Worm (Caenorhabditis elegans) whole organism, L2 larva: ENCODE results near the gene ttb-1.

Source experiments
- C34F6.9 ChIP-seq: fragments of 150-350 bp; optimal IDR thresholded peaks from 2 replicates; lab custom pipeline; 2014; ENCODE audit warnings: missing biosample characterization, missing genetic modification characterization
- R02D3.7 ChIP-seq: fragments of 150-350 bp; optimal IDR thresholded peaks from 2 replicates; lab custom pipeline; 2014; ENCODE audit warnings: missing biosample characterization, missing genetic modification characterization
- Y55F3AM.14 ChIP-seq: fragments of 200-800 bp; sonication (Bioruptor generic); optimal IDR thresholded peaks from 2 replicates; lab custom pipeline; 2018; ENCODE audit warnings: mild to moderate bottlenecking, missing genetic modification characterization, missing compliant biosample characterization
- ZK546.5 ChIP-seq: sonication (generic microtip); optimal IDR thresholded peaks from 2 replicates; lab custom pipeline; 2017; ENCODE audit warnings: missing biosample characterization, missing genetic modification characterization
- alr-1 ChIP-seq: fragments of 150-350 bp; optimal IDR thresholded peaks from 2 replicates; lab custom pipeline; 2014; ENCODE audit warnings: missing biosample characterization, missing genetic modification characterization
- aly-2 ChIP-seq: fragments of 150-350 bp; optimal IDR thresholded peaks from 2 replicates; lab custom pipeline; 2014; ENCODE audit warnings: missing biosample characterization, missing genetic modification characterization
- ama-1 ChIP-seq: fragments of 150-350 bp; optimal IDR thresholded peaks from 2 replicates; lab custom pipeline; 2018; ENCODE audit warnings: inconsistent platforms
- blmp-1 ChIP-seq: sonication (generic microtip); optimal IDR thresholded peaks from 2 replicates; lab custom pipeline; 2017; ENCODE audit warnings: missing genetic modification characterization, mild to moderate bottlenecking, missing compliant biosample characterization, antibody characterized with exemption, moderate library complexity; ENCODE audit not compliant: insufficient read depth
- ceh-16 ChIP-seq: fragments of 150-350 bp; optimal IDR thresholded peaks from 2 replicates; lab custom pipeline; 2014; ENCODE audit warnings: missing biosample characterization, missing genetic modification characterization
- ceh-82 ChIP-seq: fragments of 150-350 bp; optimal IDR thresholded peaks from 2 replicates; lab custom pipeline; 2014; ENCODE audit warnings: missing biosample characterization, missing genetic modification characterization
- crh-2 ChIP-seq: sonication (generic microtip); optimal IDR thresholded peaks from 2 replicates; lab custom pipeline; 2017; ENCODE audit warnings: missing biosample characterization, missing genetic modification characterization
- dmd-4 ChIP-seq: sonication (generic microtip); optimal IDR thresholded peaks from 2 replicates; lab custom pipeline; 2017; ENCODE audit warnings: missing biosample characterization, missing genetic modification characterization
- elt-1 ChIP-seq: fragments of 150-350 bp; optimal IDR thresholded peaks from 2 replicates; lab custom pipeline; 2014; ENCODE audit warnings: missing biosample characterization, missing genetic modification characterization
- elt-3 ChIP-seq: sonication (generic microtip); optimal IDR thresholded peaks from 2 replicates; lab custom pipeline; 2017; ENCODE audit warnings: missing biosample characterization, missing genetic modification characterization
- fos-1 ChIP-seq: fragments of 150-350 bp; optimal IDR thresholded peaks from 2 replicates; lab custom pipeline; 2014; ENCODE audit warnings: missing biosample characterization, missing genetic modification characterization
- gmeb-1 ChIP-seq: fragments of 150-350 bp; optimal IDR thresholded peaks from 2 replicates; lab custom pipeline; 2014; ENCODE audit warnings: missing biosample characterization, missing genetic modification characterization
- lin-11 ChIP-seq: fragments of 150-350 bp; sonication (generic microtip); optimal IDR thresholded peaks from 2 replicates; lab custom pipeline; 2014; ENCODE audit warnings: missing biosample characterization, missing genetic modification characterization, inconsistent platforms, mixed read lengths
- lin-13 ChIP-seq: fragments of 150-350 bp; optimal IDR thresholded peaks from 2 replicates; lab custom pipeline; 2014; ENCODE audit warnings: missing biosample characterization, missing genetic modification reagents, missing genetic modification characterization
- lsy-2 ChIP-seq, 2 experiments: fragments of 150-350 bp in 1 of 2; sonication (generic microtip) in 1 of 2; optimal IDR thresholded peaks; 2 replicates each; lab custom pipeline; 2014 to 2017; ENCODE audit warnings: missing biosample characterization in 2 of 2, missing genetic modification characterization in 2 of 2
- mab-5 ChIP-seq: fragments of 150-350 bp; optimal IDR thresholded peaks from 2 replicates; lab custom pipeline; 2014; ENCODE audit warnings: missing biosample characterization, missing genetic modification characterization
- mbf-1 ChIP-seq: sonication (generic microtip); optimal IDR thresholded peaks from 2 replicates; lab custom pipeline; 2017; ENCODE audit warnings: missing biosample characterization, missing genetic modification characterization
- mdl-1 ChIP-seq, 2 experiments: fragments of 150-350 bp in 1 of 2; sonication (generic microtip) in 1 of 2; optimal IDR thresholded peaks; 2 replicates each; lab custom pipeline; 2017; ENCODE audit warnings: missing biosample characterization in 2 of 2, missing genetic modification characterization in 2 of 2
- nhr-12 ChIP-seq: fragments of 150-350 bp; optimal IDR thresholded peaks from 2 replicates; lab custom pipeline; 2014; ENCODE audit warnings: missing biosample characterization, missing genetic modification characterization
- nhr-129 ChIP-seq: fragments of 150-350 bp; optimal IDR thresholded peaks from 2 replicates; lab custom pipeline; 2014; ENCODE audit warnings: missing biosample characterization, missing genetic modification characterization
- nhr-21 ChIP-seq: fragments of 150-350 bp; optimal IDR thresholded peaks from 2 replicates; lab custom pipeline; 2014; ENCODE audit warnings: missing biosample characterization, missing genetic modification characterization
- nhr-23 ChIP-seq: fragments of 150-350 bp; optimal IDR thresholded peaks from 2 replicates; lab custom pipeline; 2014; ENCODE audit warnings: missing biosample characterization, missing genetic modification reagents, missing genetic modification characterization
- nhr-25 ChIP-seq: fragments of 150-350 bp; sonication (generic microtip); optimal IDR thresholded peaks from 3 replicates; lab custom pipeline; 2014; ENCODE audit warnings: missing biosample characterization, missing genetic modification characterization
- nhr-6 ChIP-seq: fragments of 150-350 bp; optimal IDR thresholded peaks from 2 replicates; lab custom pipeline; 2014; ENCODE audit warnings: missing biosample characterization, missing genetic modification characterization
- nhr-77 ChIP-seq: fragments of 150-350 bp; optimal IDR thresholded peaks from 2 replicates; lab custom pipeline; 2014; ENCODE audit warnings: missing biosample characterization, missing genetic modification characterization
- peb-1 ChIP-seq: fragments of 150-350 bp; optimal IDR thresholded peaks from 2 replicates; lab custom pipeline; 2014; ENCODE audit warnings: missing biosample characterization, missing genetic modification characterization
- sem-4 ChIP-seq: fragments of 150-350 bp; optimal IDR thresholded peaks from 2 replicates; lab custom pipeline; 2014; ENCODE audit warnings: missing biosample characterization, missing genetic modification reagents, missing genetic modification characterization
- skn-1 ChIP-seq: sonication (generic microtip); optimal IDR thresholded peaks from 2 replicates; lab custom pipeline; 2017; ENCODE audit warnings: missing biosample characterization, missing genetic modification characterization
- sma-3 ChIP-seq: sonication (generic microtip); optimal IDR thresholded peaks from 2 replicates; lab custom pipeline; 2016; ENCODE audit warnings: missing genetic modification reagents, missing genetic modification characterization, missing compliant biosample characterization
- sma-9 ChIP-seq, 2 experiments: fragments of 150-350 bp in 1 of 2; sonication (generic microtip) in 1 of 2; optimal IDR thresholded peaks; 2 replicates each; lab custom pipeline; 2014 to 2016; ENCODE audit warnings: missing genetic modification characterization in 2 of 2, mild to moderate bottlenecking in 1 of 2, missing biosample characterization in 1 of 2, missing compliant biosample characterization in 1 of 2, missing genetic modification reagents in 1 of 2, moderate library complexity in 1 of 2
- unc-39 ChIP-seq: fragments of 150-350 bp; optimal IDR thresholded peaks from 2 replicates; lab custom pipeline; 2014; ENCODE audit warnings: missing biosample characterization, missing genetic modification characterization
- unc-62 ChIP-seq: fragments of 150-350 bp; optimal IDR thresholded peaks from 2 replicates; lab custom pipeline; 2014; ENCODE audit warnings: missing biosample characterization, missing genetic modification reagents, missing genetic modification characterization
- zag-1 ChIP-seq: fragments of 150-350 bp; optimal IDR thresholded peaks from 2 replicates; lab custom pipeline; 2014; ENCODE audit warnings: missing biosample characterization, missing genetic modification characterization
- ztf-4 ChIP-seq: fragments of 150-350 bp; optimal IDR thresholded peaks from 2 replicates; lab custom pipeline; 2014; ENCODE audit warnings: missing biosample characterization, missing genetic modification characterization

Gene ttb-1

ce11 chrV:141257-141656 lies 15.4 kb upstream of the ttb-1 start, which contains the start of gene W03F9.11:
Gene W03F9.11 (minus strand): TSS chrV:141357.
- TF ChIP-seq nhr-23 (tag; lab: Kevin White, UChicago) = no peak

ce11 chrV:144794-145193 lies 11.8 kb upstream of the ttb-1 start, which contains the start of gene srh-82:
Gene srh-82 (plus strand): TSS chrV:145094.
- TF ChIP-seq sma-9 (GFP tag; optimal IDR thresholded peaks at IDR 0.05; lab: Kevin White, UChicago) = no peak
- TF ChIP-seq sma-9 (tag; optimal IDR thresholded peaks at IDR 0.05; lab: Kevin White, UChicago) = no peak
- no peak for TF ChIP-seq sma-3
- no peak for TF ChIP-seq mdl-1 (tag; optimal IDR thresholded peaks at IDR 0.05; lab: Kevin White, UChicago)
- TF ChIP-seq lin-11 = no peak
- TF ChIP-seq elt-1 = no peak
- TF ChIP-seq alr-1 = no peak
- TF ChIP-seq zag-1 (tag; lab: Kevin White, UChicago) = no peak
- no peak for TF ChIP-seq unc-62 (GFP tag; lab: Kevin White, UChicago)
- no peak for TF ChIP-seq nhr-129
- TF ChIP-seq crh-2 (tag; lab: Kevin White, UChicago) = no peak
- no peak for TF ChIP-seq fos-1 (tag; lab: Kevin White, UChicago)
- no peak for TF ChIP-seq nhr-23 (tag; lab: Kevin White, UChicago)
- no peak for TF ChIP-seq dmd-4 (tag; lab: Kevin White, UChicago)

- TF ChIP-seq alr-1 (no peak), nhr-21 (tag; lab: Kevin White, UChicago) (no peak), lin-11 (no peak), Y55F3AM.14 (GFP tag; lab: Kevin White, UChicago) (no peak), peb-1 (tag; lab: Kevin White, UChicago) (no peak), nhr-12 (no peak), R02D3.7 (tag; lab: Kevin White, UChicago) (no peak), crh-2 (tag; lab: Kevin White, UChicago) (no peak), nhr-129 (no peak), C34F6.9 (tag; lab: Kevin White, UChicago) (no peak), nhr-23 (tag; lab: Kevin White, UChicago) (no peak), ceh-16 (no peak), skn-1 (no peak), elt-1 (no peak), ama-1 (no peak), elt-3 (tag; lab: Kevin White, UChicago) (no peak), ceh-82 (tag; lab: Kevin White, UChicago) (no peak)
Measured at ce11 chrV:145694-146093, 10.9 kb upstream of the ttb-1 start.

DNA sequence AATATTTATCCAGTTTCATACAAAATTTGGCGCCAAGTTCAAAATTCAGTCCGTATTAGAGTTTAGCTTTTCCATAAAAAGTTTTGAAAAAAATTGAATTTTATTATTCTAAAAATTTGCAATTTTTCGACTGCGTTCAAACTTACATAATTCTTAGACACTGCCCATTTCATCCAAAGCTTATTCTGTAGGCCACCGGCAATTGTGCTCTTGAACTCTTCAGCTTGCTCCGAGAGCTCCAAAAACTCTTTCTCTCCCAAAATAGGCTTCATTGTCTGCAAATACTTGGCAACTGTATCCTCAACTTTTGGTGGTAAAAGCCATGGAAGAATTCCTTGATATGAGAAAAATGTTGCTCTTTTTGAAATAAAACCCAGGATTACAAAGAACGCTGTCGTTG lies 6.6 kb upstream of the ttb-1 start:
- TF ChIP-seq dmd-4 (tag; lab: Kevin White, UChicago) (no peak), ZK546.5 (tag; lab: Kevin White, UChicago) (no peak), skn-1 (no peak), nhr-25 (tag; lab: Kevin White, UChicago) (no peak), blmp-1 (tag; lab: Kevin White, UChicago) (no peak), nhr-6 (tag; lab: Kevin White, UChicago) (no peak), unc-39 (tag; lab: Kevin White, UChicago) (no peak), nhr-12 (no peak), gmeb-1 (tag; lab: Kevin White, UChicago) (no peak), ztf-4 (tag; lab: Kevin White, UChicago) (no peak), sma-3 (no peak), lin-13 (GFP tag; lab: Kevin White, UChicago) (no peak), fos-1 (tag; lab: Kevin White, UChicago) (no peak), lsy-2 (tag; optimal IDR thresholded peaks at IDR 0.05; lab: Kevin White, UChicago) (no peak), nhr-21 (tag; lab: Kevin White, UChicago) (no peak)

DNA sequence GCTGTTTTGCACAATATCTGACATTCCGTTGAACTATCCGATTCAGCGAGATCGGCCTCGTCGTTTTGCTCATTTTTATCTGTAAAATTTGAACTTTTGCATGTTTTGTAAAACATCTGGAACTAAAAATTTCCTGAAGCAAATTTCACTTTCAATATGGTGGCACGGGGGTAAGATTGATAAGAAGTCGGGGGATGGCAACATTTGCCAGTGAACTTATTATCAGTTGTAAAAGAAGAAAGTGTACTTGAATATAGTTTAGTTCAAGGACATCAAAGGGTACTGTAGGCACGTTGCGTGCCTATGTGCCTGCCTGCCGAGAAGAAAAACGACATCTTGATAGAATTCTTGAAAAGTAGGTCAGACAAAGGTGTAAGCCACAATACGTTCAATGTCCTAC lies 5.3 kb upstream of the ttb-1 start, which contains the start of gene W03F9.4:
W03F9.4 (minus strand) TSS at position 79 of the 400 bp plus-strand sequence.
- no peak for TF ChIP-seq mbf-1 (tag; lab: Kevin White, UChicago)
- no peak for TF ChIP-seq nhr-77
- no peak for TF ChIP-seq aly-2 (tag; lab: Kevin White, UChicago)
- TF ChIP-seq mab-5 = no peak
- TF ChIP-seq nhr-21 (tag; lab: Kevin White, UChicago) = no peak
- TF ChIP-seq skn-1 = no peak
- TF ChIP-seq gmeb-1 (tag; lab: Kevin White, UChicago) = no peak
- no peak for TF ChIP-seq zag-1 (tag; lab: Kevin White, UChicago)
- TF ChIP-seq sem-4 (tag; lab: Kevin White, UChicago) = no peak
- TF ChIP-seq nhr-23 (tag; lab: Kevin White, UChicago) = no peak
- peak; percentile 57 for TF ChIP-seq fos-1 (tag; lab: Kevin White, UChicago)
- TF ChIP-seq sma-9 (GFP tag; optimal IDR thresholded peaks at IDR 0.05; lab: Kevin White, UChicago) = no peak
- no peak for TF ChIP-seq sma-9 (tag; optimal IDR thresholded peaks at IDR 0.05; lab: Kevin White, UChicago)
- no peak for TF ChIP-seq ama-1
- TF ChIP-seq unc-62 (GFP tag; lab: Kevin White, UChicago) = no peak
- TF ChIP-seq sma-3 = no peak
- no peak for TF ChIP-seq Y55F3AM.14 (GFP tag; lab: Kevin White, UChicago)
- peak; percentile 41 for TF ChIP-seq blmp-1 (tag; lab: Kevin White, UChicago)
- TF ChIP-seq crh-2 (tag; lab: Kevin White, UChicago) = no peak
- TF ChIP-seq, all 48 proteins: peak for 2
